Worm (Caenorhabditis elegans): ENCODE results near the gene Y62H9A.13.

Y62H9A.13 gene

ce11 chrX:11965163-11965562 lies 48.4 kb downstream of the Y62H9A.13 start:
- TF ChIP-seq T20F7.1 (GFP tag; optimal IDR thresholded peaks at IDR 0.05) (no peak), lin-38 (GFP tag; IDR thresholded peaks at IDR 0.05) (no peak), hlh-30 (tag; optimal IDR thresholded peaks at IDR 0.05; ENCODE audit: insufficient read depth) (peak; percentile 40)

- TF ChIP-seq nhr-111 (GFP tag; optimal IDR thresholded peaks at IDR 0.05) (no peak), nhr-76 (tag; optimal IDR thresholded peaks at IDR 0.05) (no peak), egl-27 (tag; optimal IDR thresholded peaks at IDR 0.05) (no peak), ceh-82 (tag; optimal IDR thresholded peaks at IDR 0.05) (no peak), aly-2 (tag; optimal IDR thresholded peaks at IDR 0.05) (no peak), ama-1 (optimal IDR thresholded peaks at IDR 0.05) (peak; percentile 85), nhr-48 (tag; optimal IDR thresholded peaks at IDR 0.05) (peak; percentile 4), ces-1 (GFP tag; optimal IDR thresholded peaks at IDR 0.05) (no peak), daf-8 (GFP tag; IDR thresholded peaks at IDR 0.05) (no peak), F37D6.2 (tag; optimal IDR thresholded peaks at IDR 0.05) (no peak), mdt-29 (GFP tag; IDR thresholded peaks at IDR 0.05) (no peak), F10B5.3 (tag; optimal IDR thresholded peaks at IDR 0.05) (no peak), F44E2.7 (GFP tag; IDR thresholded peaks at IDR 0.05) (no peak), hlh-11 (tag; optimal IDR thresholded peaks at IDR 0.05) (peak; percentile 55), ceh-20 (GFP tag; IDR thresholded peaks at IDR 0.05) (no peak), lin-15B (tag; optimal IDR thresholded peaks at IDR 0.05) (no peak), madf-9 (GFP tag; conservative IDR thresholded peaks at IDR 0.05) (no peak), sdz-12 (GFP tag; optimal IDR thresholded peaks at IDR 0.05) (no peak), aha-1 (tag) (peak; percentile 58), Y5F2A.4 (GFP tag; optimal IDR thresholded peaks at IDR 0.05) (no peak), daf-16 (GFP tag; optimal IDR thresholded peaks at IDR 0.05) (no peak), daf-16 (tag; optimal IDR thresholded peaks at IDR 0.05) (no peak), daf-19 (GFP tag; conservative IDR thresholded peaks at IDR 0.05) (no peak), unc-39 (tag; optimal IDR thresholded peaks at IDR 0.05) (no peak), T26A8.4 (GFP tag; IDR thresholded peaks at IDR 0.05) (no peak), nhr-28 (tag; optimal IDR thresholded peaks at IDR 0.05) (peak; percentile 60), ztf-7 (tag; optimal IDR thresholded peaks at IDR 0.05) (no peak), php-3 (GFP tag; IDR thresholded peaks at IDR 0.05) (0 out of 2 replicates have a peak, but pooled peaks have one; percentile 18), Y48G9A.11 (GFP tag; IDR thresholded peaks at IDR 0.05) (no peak), lim-7 (GFP tag; IDR thresholded peaks at IDR 0.05) (no peak), Y75B8A.6 (GFP tag; IDR thresholded peaks at IDR 0.05) (no peak), daf-12 (tag; optimal IDR thresholded peaks at IDR 0.05) (no peak), lin-29 (GFP tag; IDR thresholded peaks at IDR 0.05) (no peak), tag-97 (GFP tag; IDR thresholded peaks at IDR 0.05) (no peak), ceh-44 (GFP tag; IDR thresholded peaks at IDR 0.05) (no peak), dpl-1 (GFP tag; optimal IDR thresholded peaks at IDR 0.05) (no peak), dmd-9 (GFP tag; IDR thresholded peaks at IDR 0.05) (no peak), dmd-6 (GFP tag; IDR thresholded peaks at IDR 0.05) (peak; percentile 56), lin-13 (GFP tag; optimal IDR thresholded peaks at IDR 0.05) (no peak), madf-5 (GFP tag; IDR thresholded peaks at IDR 0.05) (no peak), dve-1 (tag; optimal IDR thresholded peaks at IDR 0.05; ENCODE audit: insufficient read depth) (peak; percentile 54), tra-1 (GFP tag; IDR thresholded peaks at IDR 0.05) (no peak), ceh-62 (tag; optimal IDR thresholded peaks at IDR 0.05) (no peak), lir-3 (tag; optimal IDR thresholded peaks at IDR 0.05) (no peak), nhr-102 (tag; optimal IDR thresholded peaks at IDR 0.05) (no peak), lin-39 (tag; optimal IDR thresholded peaks at IDR 0.05) (no peak), ztf-11 (tag; optimal IDR thresholded peaks at IDR 0.05) (no peak), gei-8 (GFP tag; optimal IDR thresholded peaks at IDR 0.05) (no peak)
Measured at ce11 chrX:11965663-11966304, 49.0 kb downstream of the Y62H9A.13 start, which contains the start of gene sams-1. Gene sams-1, plus strand, starts transcription at chrX:11965962.

Data from whole organism, L4 larva.